Fruit fly (Drosophila melanogaster) whole organism, embryonic: ENCODE results near the gene CG7966.

ENCODE experiments used
- Atf-2 ChIP-seq: fragments of 200-800 bp; sonication (Bioruptor generic); optimal IDR thresholded peaks from 2 replicates; lab custom pipeline; 2016; ENCODE audit warnings: missing biosample characterization, missing genetic modification characterization
- Atf6 ChIP-seq: fragments of 200-800 bp; sonication (Bioruptor generic); IDR thresholded peaks from 2 replicates; pipeline ENCODE4 v1.3.6; 2022; ENCODE audit warnings: missing biosample characterization, missing genetic modification characterization
- Bgb ChIP-seq: fragments of 200-800 bp; sonication (Bioruptor generic); IDR thresholded peaks from 2 replicates; pipeline ENCODE4 v1.3.6; 2022; ENCODE audit warnings: missing biosample characterization, missing genetic modification characterization; ENCODE audit not compliant: partially characterized antibody
- CG10979 ChIP-seq: fragments of 200-800 bp; sonication (Bioruptor generic); optimal IDR thresholded peaks from 2 replicates; lab custom pipeline; 2018; ENCODE audit warnings: missing biosample characterization, mild to moderate bottlenecking, missing genetic modification characterization, moderate library complexity
- CG11085 ChIP-seq: fragments of 200-800 bp; sonication (Bioruptor generic); IDR thresholded peaks from 2 replicates; pipeline ENCODE4 v1.3.6; 2022; ENCODE audit warnings: missing biosample characterization, missing genetic modification characterization
- CG11093 ChIP-seq: fragments of 200-800 bp; sonication (Bioruptor generic); IDR thresholded peaks from 3 replicates; pipeline ENCODE4 v1.3.6; 2022; ENCODE audit warnings: missing biosample characterization, missing genetic modification characterization
- CG11695 ChIP-seq: fragments of 200-800 bp; sonication (Bioruptor generic); IDR thresholded peaks from 3 replicates; pipeline ENCODE4 v1.3.6; 2022; ENCODE audit warnings: missing biosample characterization, missing genetic modification characterization
- CG12155 ChIP-seq: fragments of 200-800 bp; sonication (Bioruptor generic); optimal IDR thresholded peaks from 3 replicates; lab custom pipeline; 2016; ENCODE audit warnings: missing biosample characterization, missing genetic modification characterization
- CG12299 ChIP-seq: fragments of 200-800 bp; sonication (Bioruptor generic); optimal IDR thresholded peaks from 2 replicates; lab custom pipeline; 2018; ENCODE audit warnings: missing biosample characterization, mild to moderate bottlenecking, missing genetic modification characterization
- CG13296 ChIP-seq: fragments of 200-800 bp; sonication (Bioruptor generic); optimal IDR thresholded peaks from 3 replicates; lab custom pipeline; 2018; ENCODE audit warnings: missing biosample characterization, mild to moderate bottlenecking, missing genetic modification characterization
- CG18262 ChIP-seq: fragments of 200-800 bp; optimal IDR thresholded peaks from 3 replicates; lab custom pipeline; 2019; ENCODE audit warnings: missing biosample characterization, mild to moderate bottlenecking, missing genetic modification characterization, moderate library complexity
- CG2875 ChIP-seq: fragments of 200-800 bp; sonication (Bioruptor generic); optimal IDR thresholded peaks from 2 replicates; lab custom pipeline; 2017; ENCODE audit warnings: missing biosample characterization, mild to moderate bottlenecking, missing genetic modification characterization, missing genetic modification reagents
- CG32767 ChIP-seq: fragments of 200-800 bp; sonication (Bioruptor generic); IDR thresholded peaks from 2 replicates; pipeline ENCODE4 v1.3.6; 2022; ENCODE audit warnings: missing biosample characterization, missing genetic modification characterization
- CG3726 ChIP-seq: fragments of 200-800 bp; sonication (Bioruptor generic); IDR thresholded peaks from 3 replicates; pipeline ENCODE4, ENCODE4 v1.3.6; 2022; ENCODE audit warnings: missing biosample characterization, missing genetic modification characterization
- CG43689 ChIP-seq: fragments of 200-800 bp; sonication (Bioruptor generic); IDR thresholded peaks from 2 replicates; pipeline ENCODE4 v1.3.6; 2022; ENCODE audit warnings: missing biosample characterization, missing genetic modification characterization
- CG4854 ChIP-seq: fragments of 200-800 bp; sonication (Bioruptor generic); optimal IDR thresholded peaks from 2 replicates; lab custom pipeline; 2016; ENCODE audit warnings: missing biosample characterization, missing genetic modification characterization, inconsistent platforms
- CG7963 ChIP-seq: fragments of 200-800 bp; sonication (Bioruptor generic); IDR thresholded peaks from 3 replicates; pipeline ENCODE4 v1.3.6; 2022; ENCODE audit warnings: missing biosample characterization, missing genetic modification characterization; ENCODE audit not compliant: partially characterized antibody
- CG7987 ChIP-seq: fragments of 200-800 bp; sonication (Bioruptor generic); optimal IDR thresholded peaks from 2 replicates; lab custom pipeline; 2018; ENCODE audit warnings: missing biosample characterization, mild to moderate bottlenecking, missing genetic modification characterization, moderate library complexity
- CG8924 ChIP-seq: fragments of 200-800 bp; optimal IDR thresholded peaks from 3 replicates; lab custom pipeline; 2019; ENCODE audit warnings: missing biosample characterization, mild to moderate bottlenecking, missing genetic modification characterization, moderate library complexity
- CG9437 ChIP-seq: fragments of 200-800 bp; sonication (Bioruptor generic); optimal IDR thresholded peaks from 2 replicates; lab custom pipeline; 2018; ENCODE audit warnings: missing biosample characterization, mild to moderate bottlenecking, missing genetic modification characterization
- CG9609 ChIP-seq: fragments of 200-800 bp; sonication (Bioruptor generic); optimal IDR thresholded peaks from 3 replicates; lab custom pipeline; 2016; ENCODE audit warnings: missing biosample characterization, missing genetic modification characterization
- Dbx ChIP-seq: fragments of 200-800 bp; sonication (Bioruptor generic); IDR thresholded peaks from 3 replicates; pipeline ENCODE4 v1.3.6; 2022; ENCODE audit warnings: missing biosample characterization, missing genetic modification characterization
- ERR ChIP-seq: fragments of 200-800 bp; sonication (Bioruptor generic); optimal IDR thresholded peaks from 2 replicates; lab custom pipeline; 2016; ENCODE audit warnings: missing biosample characterization, missing genetic modification characterization
- Ets97D ChIP-seq: fragments of 200-800 bp; sonication (Bioruptor generic); optimal IDR thresholded peaks from 3 replicates; lab custom pipeline; 2016; ENCODE audit warnings: missing biosample characterization, missing genetic modification characterization
- Gsc ChIP-seq: fragments of 200-800 bp; sonication (Bioruptor generic); IDR thresholded peaks from 2 replicates; pipeline ENCODE4 v1.3.6; 2022; ENCODE audit warnings: missing biosample characterization, missing genetic modification characterization
- Hr39 ChIP-seq: fragments of >200 bp; optimal IDR thresholded peaks from 2 replicates; lab custom pipeline; 2017
- Nf-YB ChIP-seq: fragments of 200-800 bp; sonication (Bioruptor generic); optimal IDR thresholded peaks from 3 replicates; lab custom pipeline; 2019; ENCODE audit warnings: missing biosample characterization, mild to moderate bottlenecking, missing genetic modification characterization, moderate library complexity
- Nf-YC ChIP-seq: fragments of 200-800 bp; optimal IDR thresholded peaks from 3 replicates; lab custom pipeline; 2019; ENCODE audit warnings: missing biosample characterization, mild to moderate bottlenecking, missing genetic modification characterization, moderate library complexity
- Sin3A ChIP-seq: fragments of >200 bp; optimal IDR thresholded peaks from 2 replicates; lab custom pipeline; 2018
- Sry-δ ChIP-seq: fragments of 200-800 bp; sonication (Bioruptor generic); optimal IDR thresholded peaks from 2 replicates; lab custom pipeline; 2016; ENCODE audit warnings: missing biosample characterization, missing genetic modification characterization
- amos ChIP-seq: fragments of 200-800 bp; sonication (Bioruptor generic); IDR thresholded peaks from 2 replicates; pipeline ENCODE4 v1.3.6; 2022; ENCODE audit warnings: missing biosample characterization, missing genetic modification characterization; ENCODE audit not compliant: partially characterized antibody
- ara ChIP-seq: fragments of 200-800 bp; sonication (Bioruptor generic); IDR thresholded peaks from 2 replicates; pipeline ENCODE4 v1.3.6; 2022; ENCODE audit warnings: missing biosample characterization, missing genetic modification characterization
- bigmax ChIP-seq: fragments of 200-800 bp; sonication (Bioruptor generic); optimal IDR thresholded peaks from 2 replicates; lab custom pipeline; 2018; ENCODE audit warnings: missing biosample characterization, mild to moderate bottlenecking, missing genetic modification characterization
- bowl ChIP-seq: fragments of 200-800 bp; sonication (Bioruptor generic); IDR thresholded peaks from 2 replicates; pipeline ENCODE4 v1.3.6; 2022; ENCODE audit warnings: missing biosample characterization, missing genetic modification characterization
- btn ChIP-seq: fragments of 200-800 bp; sonication (Bioruptor generic); optimal IDR thresholded peaks from 2 replicates; lab custom pipeline; 2016; ENCODE audit warnings: missing biosample characterization, missing genetic modification characterization
- dmrt11E ChIP-seq: fragments of 200-800 bp; sonication (Bioruptor generic); optimal IDR thresholded peaks from 3 replicates; lab custom pipeline; 2018; ENCODE audit warnings: missing biosample characterization, mild to moderate bottlenecking, missing genetic modification characterization, moderate library complexity
- dpn ChIP-seq, 2 experiments: fragments of 200-800 bp; sonication (Bioruptor generic); optimal IDR thresholded peaks; 3 replicates each; lab custom pipeline; 2016; ENCODE audit warnings: missing biosample characterization in 2 of 2, missing genetic modification characterization in 2 of 2
- eyg ChIP-seq: fragments of 200-800 bp; sonication (Bioruptor generic); optimal IDR thresholded peaks from 3 replicates; lab custom pipeline; 2016; ENCODE audit warnings: missing biosample characterization, missing genetic modification characterization
- ftz-f1 ChIP-seq: fragments of 200-800 bp; sonication (Bioruptor generic); optimal IDR thresholded peaks from 2 replicates; lab custom pipeline; 2016; ENCODE audit warnings: missing biosample characterization, missing genetic modification characterization
- gem ChIP-seq: fragments of 200-800 bp; sonication (Bioruptor generic); optimal IDR thresholded peaks from 2 replicates; lab custom pipeline; 2019; ENCODE audit warnings: missing biosample characterization, mild to moderate bottlenecking, missing genetic modification characterization, moderate library complexity
- gsb ChIP-seq: fragments of 200-800 bp; sonication (Bioruptor generic); IDR thresholded peaks from 2 replicates; pipeline ENCODE4 v1.3.6; 2022; ENCODE audit warnings: missing biosample characterization, missing genetic modification characterization
- kni ChIP-seq: fragments of 200-800 bp; sonication (Bioruptor generic); optimal IDR thresholded peaks from 3 replicates; lab custom pipeline; 2017; ENCODE audit warnings: mild to moderate bottlenecking, missing biosample characterization, missing genetic modification reagents, missing genetic modification characterization
- lmd ChIP-seq: fragments of 200-800 bp; sonication (Bioruptor generic); IDR thresholded peaks from 2 replicates; pipeline ENCODE4 v1.3.6; 2022; ENCODE audit warnings: missing biosample characterization, missing genetic modification characterization
- onecut ChIP-seq: fragments of 200-800 bp; sonication (Bioruptor generic); IDR thresholded peaks from 2 replicates; pipeline ENCODE4 v1.3.6; 2022; ENCODE audit warnings: missing biosample characterization, missing genetic modification characterization
- peb ChIP-seq: fragments of 200-800 bp; sonication (Bioruptor generic); IDR thresholded peaks from 2 replicates; pipeline ENCODE4 v1.3.6; 2022; ENCODE audit warnings: missing biosample characterization, missing genetic modification characterization
- phol ChIP-seq: fragments of 200-800 bp; sonication (Bioruptor generic); optimal IDR thresholded peaks from 3 replicates; lab custom pipeline; 2018; ENCODE audit warnings: missing biosample characterization, mild to moderate bottlenecking, missing genetic modification characterization, moderate library complexity
- ro ChIP-seq: fragments of 200-800 bp; sonication (Bioruptor generic); IDR thresholded peaks from 2 replicates; pipeline ENCODE4 v1.3.6; 2022; ENCODE audit warnings: missing biosample characterization, missing genetic modification characterization
- sens ChIP-seq: fragments of 200-800 bp; sonication (Bioruptor generic); peaks from one replicate; lab custom pipeline; 2016; ENCODE audit warnings: missing biosample characterization, missing genetic modification characterization
- tll ChIP-seq, 2 experiments: fragments of 200-800 bp in 1 of 2; fragments of >200 bp in 1 of 2; sonication (Bioruptor generic) in 1 of 2; optimal IDR thresholded peaks; 2 replicates each; lab custom pipeline; 2017 to 2019; ENCODE audit warnings: missing biosample characterization in 2 of 2, missing genetic modification characterization in 2 of 2, mild to moderate bottlenecking in 1 of 2, moderate library complexity in 1 of 2
- tna ChIP-seq: fragments of 200-800 bp; sonication (Bioruptor generic); IDR thresholded peaks from 2 replicates; pipeline ENCODE4 v1.3.6; 2022; ENCODE audit warnings: missing biosample characterization, missing genetic modification characterization; ENCODE audit not compliant: partially characterized antibody
- yki ChIP-seq: fragments of >200 bp; optimal IDR thresholded peaks from 3 replicates; lab custom pipeline; 2018
- zf30C ChIP-seq: fragments of 200-800 bp; sonication (Bioruptor generic); optimal IDR thresholded peaks from 3 replicates; lab custom pipeline; 2018; ENCODE audit warnings: missing biosample characterization, mild to moderate bottlenecking, missing genetic modification characterization

Gene CG7966

DNA sequence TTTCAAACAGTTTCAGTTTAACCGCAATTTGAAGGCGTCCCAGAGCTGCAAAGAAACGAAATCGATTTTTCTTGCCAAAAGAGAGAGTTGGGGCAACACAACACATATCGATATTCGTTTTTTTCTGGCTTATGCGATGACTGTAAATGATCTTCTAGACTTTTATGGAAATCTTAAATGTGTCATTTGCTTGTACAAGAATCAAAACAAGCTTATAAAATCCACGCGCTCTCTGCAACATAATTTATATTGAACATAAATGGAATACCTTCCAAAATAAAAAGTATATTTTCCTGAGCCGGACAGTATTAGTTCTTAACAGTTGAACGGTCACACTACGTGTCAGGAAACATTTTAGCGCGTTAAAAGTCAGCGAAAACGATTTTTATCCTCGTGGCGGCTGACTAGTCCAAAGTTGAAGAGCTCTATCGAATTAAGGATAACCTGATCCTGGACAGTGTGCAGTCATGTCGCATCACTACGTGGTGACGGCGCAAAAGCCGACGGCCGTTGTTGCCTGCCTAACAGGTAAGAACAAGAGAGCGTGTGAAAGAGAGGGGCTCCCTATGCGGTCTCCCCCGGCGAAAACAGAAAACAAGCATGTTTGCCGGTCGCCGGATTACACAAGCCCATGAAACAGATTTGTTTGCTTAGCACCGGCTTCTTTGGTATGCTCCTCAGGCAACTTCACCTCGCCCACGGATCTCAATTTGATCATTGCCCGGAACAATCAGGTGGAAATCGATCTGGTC is 865 bp upstream of the CG7966 start, which contains the start of gene pic (continued):
- no peak for TF ChIP-seq ro (GFP tag; lab: Robert Waterston, UW)
- no peak for TF ChIP-seq Gsc
- TF ChIP-seq CG11085 (GFP tag; lab: Robert Waterston, UW): no peak
- no peak for TF ChIP-seq CG12155
- TF ChIP-seq Hr39 (lab: Kevin White, UChicago): no peak
- TF ChIP-seq btn (GFP tag; lab: Kevin White, UChicago): no peak
- TF ChIP-seq zf30C: no peak
- no peak for TF ChIP-seq ftz-f1
- TF ChIP-seq CG11093 (GFP tag; lab: Robert Waterston, UW): no peak
- no peak for TF ChIP-seq dpn (GFP tag; optimal IDR thresholded peaks at IDR 0.05; lab: Kevin White, UChicago)
- TF ChIP-seq CG9609 (GFP tag; lab: Kevin White, UChicago): peak; percentile 8
- TF ChIP-seq Atf-2: no peak
- peak; percentile 26 for TF ChIP-seq eyg (GFP tag; lab: Kevin White, UChicago)
- TF ChIP-seq dmrt11E (tag; lab: Kevin White, UChicago): peak; percentile 11
- TF ChIP-seq ERR (GFP tag; lab: Kevin White, UChicago): no peak
- no peak for TF ChIP-seq Dbx (GFP tag; lab: Robert Waterston, UW)
- peak; percentile 74 for TF ChIP-seq sens (GFP tag; lab: Kevin White, UChicago)
- TF ChIP-seq Ets97D (GFP tag; lab: Kevin White, UChicago): peak; percentile 86
- TF ChIP-seq Nf-YB (GFP tag; lab: Kevin White, UChicago): no peak
- no peak for TF ChIP-seq Nf-YC
- TF ChIP-seq peb (GFP tag; lab: Robert Waterston, UW): no peak
- no peak for TF ChIP-seq CG12299
- TF ChIP-seq CG7963: peak; percentile 36; the same call in 1 of the 3 replicates
- peak; percentile 75 for TF ChIP-seq Bgb (GFP tag; lab: Robert Waterston, UW)
- TF ChIP-seq lmd (GFP tag; lab: Robert Waterston, UW): no peak
- no peak for TF ChIP-seq CG13296 (GFP tag; lab: Kevin White, UChicago)
- no peak for TF ChIP-seq CG4854
- no peak for TF ChIP-seq CG7987 (GFP tag; lab: Kevin White, UChicago)
- peak; percentile 56 for TF ChIP-seq phol (tag; lab: Kevin White, UChicago)
- TF ChIP-seq kni (GFP tag; lab: Kevin White, UChicago): no peak
- TF ChIP-seq CG10979 (tag; lab: Kevin White, UChicago): no peak
- TF ChIP-seq bowl (GFP tag; lab: Robert Waterston, UW): no peak
- TF ChIP-seq yki: no peak
- peak; percentile 64 to 67 for TF ChIP-seq tll (GFP tag; optimal IDR thresholded peaks at IDR 0.05; lab: Kevin White, UChicago)
- TF ChIP-seq CG32767: no peak
- no peak for TF ChIP-seq gsb (GFP tag; lab: Robert Waterston, UW)
- no peak for TF ChIP-seq CG11695 (GFP tag; lab: Robert Waterston, UW)
- no peak for TF ChIP-seq onecut (GFP tag; lab: Robert Waterston, UW)
- no peak for TF ChIP-seq ara (GFP tag; lab: Robert Waterston, UW)
- peak; percentile 51 for TF ChIP-seq tna (GFP tag; lab: Robert Waterston, UW)
- TF ChIP-seq bigmax (GFP tag; lab: Kevin White, UChicago): no peak
- no peak for TF ChIP-seq CG2875 (GFP tag; lab: Kevin White, UChicago)
- TF ChIP-seq CG8924 (tag; lab: Kevin White, UChicago): no peak
- TF ChIP-seq Sin3A (lab: Kevin White, UChicago): peak; percentile 93
- TF ChIP-seq amos (GFP tag; lab: Robert Waterston, UW): peak; percentile 75
- TF ChIP-seq CG3726 (GFP tag; lab: Robert Waterston, UW): no peak
- no peak for TF ChIP-seq CG18262 (tag; lab: Kevin White, UChicago)
- TF ChIP-seq Sry-δ (GFP tag; lab: Kevin White, UChicago): peak; percentile 85
- TF ChIP-seq CG9437 (GFP tag; lab: Kevin White, UChicago): no peak
- no peak for TF ChIP-seq CG43689 (GFP tag; lab: Robert Waterston, UW)
- no peak for TF ChIP-seq Atf6
- TF ChIP-seq gem (tag; lab: Kevin White, UChicago): no peak
